Fruit fly (Drosophila melanogaster): Measurements from ENCODE around the gene Ptth.

Ptth gene

dm6 chr2L:574226-574625, 2.5 kb downstream of the Ptth start, which contains the start of the genes Ipk2 and cold (continued):
- TF ChIP-seq CG6854 (GFP tag; optimal IDR thresholded peaks at IDR 0.05): peak; percentile 34
- no peak for TF ChIP-seq Met (GFP tag; optimal IDR thresholded peaks at IDR 0.05)
- TF ChIP-seq CG10631 (GFP tag; optimal IDR thresholded peaks at IDR 0.05): no peak
- peak; percentile 76 for TF ChIP-seq topi (GFP tag; optimal IDR thresholded peaks at IDR 0.05)
- TF ChIP-seq CG1621 (tag; optimal IDR thresholded peaks at IDR 0.05): no peak
- no peak for TF ChIP-seq OdsH (GFP tag; optimal IDR thresholded peaks at IDR 0.05)
- TF ChIP-seq Hr38 (GFP tag; optimal IDR thresholded peaks at IDR 0.05): no peak
- no peak for TF ChIP-seq CG9139 (GFP tag; optimal IDR thresholded peaks at IDR 0.05)
- peak; percentile 57; the same call in 2 of the 3 replicates for TF ChIP-seq CG8119 (GFP tag; IDR thresholded peaks at IDR 0.05)
- TF ChIP-seq salr (GFP tag; optimal IDR thresholded peaks at IDR 0.05): peak in 1 of 2 experiments; percentile 65
- no peak for TF ChIP-seq CG16779 (tag; optimal IDR thresholded peaks at IDR 0.05)
- TF ChIP-seq spab (GFP tag; optimal IDR thresholded peaks at IDR 0.05): no peak
- no peak for TF ChIP-seq net (GFP tag; optimal IDR thresholded peaks at IDR 0.05)
- TF ChIP-seq Eip75B (GFP tag; optimal IDR thresholded peaks at IDR 0.05): no peak
- peak; percentile 86 for TF ChIP-seq Sox14 (GFP tag; optimal IDR thresholded peaks at IDR 0.05)
- peak; percentile 91 for TF ChIP-seq svp (GFP tag)
- no peak for TF ChIP-seq fd85E (GFP tag; optimal IDR thresholded peaks at IDR 0.05)
- peak; percentile 39; the same call in 1 of the 2 replicates for TF ChIP-seq CG15336 (GFP tag; IDR thresholded peaks at IDR 0.05)
- peak; percentile 93 for TF ChIP-seq dsx (GFP tag; optimal IDR thresholded peaks at IDR 0.05; ENCODE audit: poor library complexity, severe bottlenecking)
- no peak for TF ChIP-seq CG6276 (GFP tag; optimal IDR thresholded peaks at IDR 0.05)
- peak; percentile 93 for TF ChIP-seq Eip78C (GFP tag)
- peak; percentile 74 for TF ChIP-seq Sox15 (GFP tag; optimal IDR thresholded peaks at IDR 0.05)

dm6 chr2L:568030-568429, 8.7 kb downstream of the Ptth start, which contains the start of the genes Nle and Sf3b1:
Gene Nle (minus strand): TSS chr2L:568121.
Gene Sf3b1 (plus strand): TSS chr2L:568340.
- TF ChIP-seq esn (GFP tag; optimal IDR thresholded peaks at IDR 0.05): peak; percentile 66
- no peak for TF ChIP-seq CG8632 (GFP tag; optimal IDR thresholded peaks at IDR 0.05)
- peak; percentile 61 for TF ChIP-seq CG3032 (tag; optimal IDR thresholded peaks at IDR 0.05)
- peak; percentile 39 for TF ChIP-seq CG31627 (GFP tag; optimal IDR thresholded peaks at IDR 0.05)
- TF ChIP-seq fkh (GFP tag; optimal IDR thresholded peaks at IDR 0.05): peak; percentile 86

dm6 chr2L:563769-564550, 12.7 kb downstream of the Ptth start, which contains the start of the genes uncNacbeta and CG2794:
Gene uncNacbeta (minus strand): TSS chr2L:563819.
Gene CG2794 (plus strand): TSS chr2L:564163.
- TF ChIP-seq CG3919 (GFP tag; optimal IDR thresholded peaks at IDR 0.05) (no peak), Lpt (GFP tag; optimal IDR thresholded peaks at IDR 0.05) (no peak), CG15336 (GFP tag; IDR thresholded peaks at IDR 0.05) (no peak), CG6808 (GFP tag; optimal IDR thresholded peaks at IDR 0.05) (no peak), Eip93F (GFP tag; optimal IDR thresholded peaks at IDR 0.05) (no peak), CG1621 (tag; optimal IDR thresholded peaks at IDR 0.05) (peak; percentile 92), Sox14 (GFP tag; optimal IDR thresholded peaks at IDR 0.05) (no peak), CG9139 (GFP tag; optimal IDR thresholded peaks at IDR 0.05) (no peak), esn (GFP tag; optimal IDR thresholded peaks at IDR 0.05) (peak; percentile 43), acj6 (GFP tag; optimal IDR thresholded peaks at IDR 0.05) (no peak), fd85E (GFP tag; optimal IDR thresholded peaks at IDR 0.05) (no peak), Ets21C (GFP tag; optimal IDR thresholded peaks at IDR 0.05) (no peak), CG6854 (GFP tag; optimal IDR thresholded peaks at IDR 0.05) (no peak)

dm6 chr2L:563314-563713, 13.4 kb downstream of the Ptth start:
- peak; percentile 75 for TF ChIP-seq Lpt (GFP tag; optimal IDR thresholded peaks at IDR 0.05)
- peak; percentile 57; the same call in 2 of the 3 replicates for TF ChIP-seq eg (GFP tag; IDR thresholded peaks at IDR 0.05)
- peak; percentile 65 for TF ChIP-seq net (GFP tag; optimal IDR thresholded peaks at IDR 0.05)
- TF ChIP-seq CG10669 (GFP tag; optimal IDR thresholded peaks at IDR 0.05): no peak
- TF ChIP-seq CG6854 (GFP tag; optimal IDR thresholded peaks at IDR 0.05): no peak
- peak; percentile 68; the same call in 2 of the 3 replicates for TF ChIP-seq CG8119 (GFP tag; IDR thresholded peaks at IDR 0.05)
- TF ChIP-seq CG6163 (GFP tag; IDR thresholded peaks at IDR 0.05): 0 out of 3 replicates have a peak, but pooled peaks have one; percentile 30
- peak; percentile 42; the same call in 1 of the 2 replicates for TF ChIP-seq CG15336 (GFP tag; IDR thresholded peaks at IDR 0.05)
